Fruit fly (Drosophila melanogaster) whole organism, wandering third instar larva: ENCODE data around the gene BomT3.

Experiments
- Abd-B ChIP-seq: fragments of >200 bp; optimal IDR thresholded peaks from 2 replicates; lab custom pipeline; 2017; ENCODE audit warnings: missing biosample characterization, missing genetic modification characterization
- CG32264 ChIP-seq: fragments of 200-800 bp; sonication (Bioruptor generic); optimal IDR thresholded peaks from 2 replicates; lab custom pipeline; 2016; ENCODE audit warnings: missing biosample characterization, missing genetic modification characterization
- CG9705 ChIP-seq: fragments of 200-800 bp; sonication (Bioruptor generic); optimal IDR thresholded peaks from 2 replicates; lab custom pipeline; 2018; ENCODE audit warnings: missing biosample characterization, mild to moderate bottlenecking, missing genetic modification characterization
- CrebA ChIP-seq: fragments of 200-800 bp; sonication (Bioruptor generic); optimal IDR thresholded peaks from 2 replicates; lab custom pipeline; 2016; ENCODE audit warnings: missing biosample characterization, mild to moderate bottlenecking, missing genetic modification characterization, borderline replicate concordance
- Dfd ChIP-seq: fragments of >200 bp; optimal IDR thresholded peaks from 2 replicates; lab custom pipeline; 2017; ENCODE audit warnings: missing biosample characterization, missing genetic modification characterization
- Dif ChIP-seq: fragments of 200-275, 200-300 bp; sonication (Bioruptor generic); optimal IDR thresholded peaks from 2 replicates; lab custom pipeline; 2018; ENCODE audit warnings: missing biosample characterization, missing genetic modification characterization; ENCODE audit not compliant: partially characterized antibody
- GATAd ChIP-seq: sonication (Bioruptor generic); optimal IDR thresholded peaks from 2 replicates; lab custom pipeline; 2016; ENCODE audit warnings: missing biosample characterization, missing genetic modification characterization
- Hr78 ChIP-seq: fragments of >200 bp; optimal IDR thresholded peaks from 2 replicates; lab custom pipeline; 2017; ENCODE audit warnings: missing biosample characterization, missing genetic modification characterization
- Mio ChIP-seq: sonication (Bioruptor generic); optimal IDR thresholded peaks from 2 replicates; lab custom pipeline; 2016; ENCODE audit warnings: missing biosample characterization, missing genetic modification characterization
- Myc ChIP-seq: fragments of >200 bp; optimal IDR thresholded peaks from 2 replicates; lab custom pipeline; 2017
- N ChIP-seq: fragments of >200 bp; optimal IDR thresholded peaks from 2 replicates; lab custom pipeline; 2018; ENCODE audit warnings: missing biosample characterization, missing external identifiers, missing genetic modification characterization
- OdsH ChIP-seq: fragments of 200-800 bp; sonication (Bioruptor generic); optimal IDR thresholded peaks from 2 replicates; lab custom pipeline; 2016; ENCODE audit warnings: missing biosample characterization, mild to moderate bottlenecking, missing genetic modification characterization
- Rel ChIP-seq, 2 experiments: fragments of 200-800 bp; sonication (Bioruptor generic) in 1 of 2; optimal IDR thresholded peaks; 2 replicates in 1 of 2; 3 replicates in 1 of 2; lab custom pipeline; 2016 to 2019; ENCODE audit warnings: mild to moderate bottlenecking in 2 of 2, missing biosample characterization in 2 of 2, missing genetic modification characterization in 2 of 2, moderate library complexity in 1 of 2
- Sp1 ChIP-seq: fragments of 200-800 bp; sonication (Bioruptor generic); optimal IDR thresholded peaks from 3 replicates; lab custom pipeline; 2019; ENCODE audit warnings: missing biosample characterization, mild to moderate bottlenecking, missing genetic modification characterization, moderate library complexity
- Vsx2 ChIP-seq: fragments of 200-300, 225-300 bp; sonication (Bioruptor generic); optimal IDR thresholded peaks from 2 replicates; lab custom pipeline; 2018; ENCODE audit warnings: missing biosample characterization, missing genetic modification characterization; ENCODE audit not compliant: partially characterized antibody
- brk ChIP-seq: fragments of 200-800 bp; sonication (Bioruptor generic); optimal IDR thresholded peaks from 2 replicates; lab custom pipeline; 2016; ENCODE audit warnings: missing biosample characterization, mild to moderate bottlenecking, missing genetic modification characterization
- dl ChIP-seq, 2 experiments: fragments of 175-275, 200-275 bp in 1 of 2; fragments of 200-275 bp in 1 of 2; sonication (Bioruptor generic); optimal IDR thresholded peaks; lab custom pipeline; 2018; ENCODE audit warnings: mild to moderate bottlenecking in 2 of 2, missing biosample characterization in 2 of 2, missing genetic modification characterization in 2 of 2, moderate library complexity in 2 of 2; ENCODE audit not compliant: partially characterized antibody in 2 of 2, insufficient read depth in 1 of 2
- dmrt93B ChIP-seq: fragments of 200-800 bp; sonication (Bioruptor generic); optimal IDR thresholded peaks from 2 replicates; lab custom pipeline; 2018; ENCODE audit warnings: missing biosample characterization, mild to moderate bottlenecking, missing genetic modification characterization
- dsf ChIP-seq: sonication (Bioruptor generic); optimal IDR thresholded peaks from 2 replicates; lab custom pipeline; 2016; ENCODE audit warnings: missing biosample characterization, missing genetic modification characterization, borderline replicate concordance
- ey ChIP-seq: fragments of 200-800 bp; sonication (Bioruptor generic); optimal IDR thresholded peaks from 2 replicates; lab custom pipeline; 2016; ENCODE audit warnings: missing biosample characterization, missing genetic modification characterization
- foxo ChIP-seq, 2 experiments: fragments of 200-800 bp; sonication (Bioruptor generic); optimal IDR thresholded peaks; 2 replicates in 1 of 2; 3 replicates in 1 of 2; lab custom pipeline; 2016 to 2017; ENCODE audit warnings: missing biosample characterization in 2 of 2, missing genetic modification characterization in 2 of 2
- fru ChIP-seq: fragments of 200-800 bp; sonication (Bioruptor generic); optimal IDR thresholded peaks from 3 replicates; lab custom pipeline; 2016; ENCODE audit warnings: missing biosample characterization, mild to moderate bottlenecking, missing genetic modification characterization
- h ChIP-seq: fragments of 200-800 bp; sonication (Bioruptor generic); optimal IDR thresholded peaks from 3 replicates; lab custom pipeline; 2016; ENCODE audit warnings: missing biosample characterization, mild to moderate bottlenecking, missing genetic modification characterization
- jim ChIP-seq: fragments of 175-275, 200-325 bp; sonication (Bioruptor generic); optimal IDR thresholded peaks from 2 replicates; lab custom pipeline; 2016; ENCODE audit warnings: missing biosample characterization, mild to moderate bottlenecking, missing genetic modification characterization
- lola ChIP-seq: fragments of >200 bp; optimal IDR thresholded peaks from 2 replicates; lab custom pipeline; 2017; ENCODE audit warnings: missing biosample characterization, missing genetic modification characterization
- pan ChIP-seq: fragments of >200 bp; optimal IDR thresholded peaks from 2 replicates; lab custom pipeline; 2017
- psq ChIP-seq: fragments of 200-800 bp; sonication (Bioruptor generic); optimal IDR thresholded peaks from 3 replicates; lab custom pipeline; 2017; ENCODE audit warnings: missing biosample characterization, mild to moderate bottlenecking, missing genetic modification characterization, moderate library complexity
- rgr ChIP-seq: fragments of 200-800 bp; sonication (Bioruptor generic); optimal IDR thresholded peaks from 3 replicates; lab custom pipeline; 2016; ENCODE audit warnings: missing biosample characterization, mild to moderate bottlenecking, missing genetic modification characterization
- sage ChIP-seq: fragments of 200-800 bp; sonication (Bioruptor generic); optimal IDR thresholded peaks from 2 replicates; lab custom pipeline; 2016; ENCODE audit warnings: missing biosample characterization, mild to moderate bottlenecking, missing genetic modification characterization
- sv ChIP-seq: fragments of 200-800 bp; sonication (Bioruptor generic); optimal IDR thresholded peaks from 3 replicates; lab custom pipeline; 2016; ENCODE audit warnings: missing biosample characterization, missing genetic modification characterization
- tai ChIP-seq: sonication (Bioruptor generic); optimal IDR thresholded peaks from 2 replicates; lab custom pipeline; 2016; ENCODE audit warnings: missing biosample characterization, missing genetic modification characterization
- woc ChIP-seq: sonication (Bioruptor generic); optimal IDR thresholded peaks from 2 replicates; lab custom pipeline; 2016; ENCODE audit warnings: missing biosample characterization, mild to moderate bottlenecking, missing genetic modification characterization

BomT3 gene

dm6 chr3R:22123347-22123746, 37.1 kb upstream of the BomT3 start:
- TF ChIP-seq ey (GFP tag; lab: Kevin White, UChicago), result no peak

- TF ChIP-seq OdsH (GFP tag; lab: Kevin White, UChicago) (no peak), dl (GFP tag; optimal IDR thresholded peaks at IDR 0.05; lab: Kevin White, UChicago; ENCODE audit: insufficient read depth in 1 of 2, partially characterized antibody in 2 of 2) (no peak), Rel (GFP tag; optimal IDR thresholded peaks at IDR 0.05; lab: Kevin White, UChicago) (no peak), Rel (tag; optimal IDR thresholded peaks at IDR 0.05; lab: Kevin White, UChicago) (no peak), CrebA (GFP tag; lab: Kevin White, UChicago) (no peak), woc (GFP tag; lab: Kevin White, UChicago) (no peak), dsf (no peak), Hr78 (GFP tag; lab: Kevin White, UChicago) (no peak), pan (no peak), lola (no peak), Dfd (GFP tag; lab: Kevin White, UChicago) (no peak), h (GFP tag; lab: Kevin White, UChicago) (no peak), rgr (no peak), Myc (lab: Kevin White, UChicago) (no peak), sv (GFP tag; lab: Kevin White, UChicago) (no peak), tai (GFP tag; lab: Kevin White, UChicago) (no peak), foxo (GFP tag; optimal IDR thresholded peaks at IDR 0.05; lab: Kevin White, UChicago) (no peak), jim (GFP tag; lab: Kevin White, UChicago) (no peak), dmrt93B (GFP tag; lab: Kevin White, UChicago) (no peak), N (GFP tag; lab: Kevin White, UChicago) (no peak)
Observed at dm6 chr3R:22121220-22121619, 35.0 kb upstream of the BomT3 start.

- TF ChIP-seq Hr78 (GFP tag; lab: Kevin White, UChicago) (no peak), h (GFP tag; lab: Kevin White, UChicago) (no peak), jim (GFP tag; lab: Kevin White, UChicago) (no peak), dsf (no peak), sv (GFP tag; lab: Kevin White, UChicago) (no peak), tai (GFP tag; lab: Kevin White, UChicago) (no peak), CG32264 (GFP tag; lab: Kevin White, UChicago) (no peak), lola (no peak), pan (no peak), psq (GFP tag; lab: Kevin White, UChicago) (no peak), CG9705 (GFP tag; lab: Kevin White, UChicago) (no peak), Dfd (GFP tag; lab: Kevin White, UChicago) (no peak), Sp1 (GFP tag; lab: Kevin White, UChicago) (no peak), rgr (no peak), OdsH (GFP tag; lab: Kevin White, UChicago) (no peak), woc (GFP tag; lab: Kevin White, UChicago) (no peak), Myc (lab: Kevin White, UChicago) (no peak)
Observed at dm6 chr3R:22119761-22120160, 33.6 kb upstream of the BomT3 start, which contains the start of gene CG42390. Gene CG42390 (plus strand): TSS chr3R:22120061.

- no peak for TF ChIP-seq sv (GFP tag; lab: Kevin White, UChicago)
- TF ChIP-seq sage, result no peak
- TF ChIP-seq Vsx2, result no peak
- no peak for TF ChIP-seq brk (GFP tag; lab: Kevin White, UChicago)
- TF ChIP-seq woc (GFP tag; lab: Kevin White, UChicago), result no peak
- TF ChIP-seq tai (GFP tag; lab: Kevin White, UChicago), result no peak
- no peak for TF ChIP-seq GATAd (GFP tag; lab: Kevin White, UChicago)
- no peak for TF ChIP-seq Dif
- TF ChIP-seq Hr78 (GFP tag; lab: Kevin White, UChicago), result no peak
- no peak for TF ChIP-seq lola
- no peak for TF ChIP-seq Abd-B
- TF ChIP-seq CrebA (GFP tag; lab: Kevin White, UChicago), result no peak
- no peak for TF ChIP-seq ey (GFP tag; lab: Kevin White, UChicago)
- TF ChIP-seq fru (GFP tag; lab: Kevin White, UChicago), result no peak
- TF ChIP-seq Mio (GFP tag; lab: Kevin White, UChicago), result no peak
- TF ChIP-seq N (GFP tag; lab: Kevin White, UChicago), result no peak
Observed at dm6 chr3R:22119354-22119753, 33.2 kb upstream of the BomT3 start, which contains the start of gene Ir94c. Gene Ir94c (minus strand): TSS chr3R:22119454.
